Fruit fly (Drosophila melanogaster) whole organism, embryonic: Measurements from ENCODE around the gene CG42833.

Source experiments
- Asciz ChIP-seq: fragments of 200-800 bp; sonication (Bioruptor generic); optimal IDR thresholded peaks from 2 replicates; lab custom pipeline; 2017; ENCODE audit warnings: missing biosample characterization, mild to moderate bottlenecking, missing genetic modification characterization, missing genetic modification reagents
- C15 ChIP-seq: fragments of 200-800 bp; sonication (Bioruptor generic); IDR thresholded peaks from 3 replicates; pipeline ENCODE4 v1.3.6; 2022; ENCODE audit warnings: missing biosample characterization, missing genetic modification characterization
- CG10274 ChIP-seq: fragments of 200-800 bp; sonication (Bioruptor generic); optimal IDR thresholded peaks from 3 replicates; lab custom pipeline; 2017; ENCODE audit warnings: missing biosample characterization, mild to moderate bottlenecking, missing genetic modification characterization
- CG10654 ChIP-seq: fragments of 200-800 bp; sonication (Bioruptor generic); optimal IDR thresholded peaks from 2 replicates; lab custom pipeline; 2016; ENCODE audit warnings: missing biosample characterization, missing genetic modification characterization
- CG11247 ChIP-seq: fragments of 200-800 bp; sonication (Bioruptor generic); IDR thresholded peaks from 2 replicates; pipeline ENCODE4 v1.3.6; 2022; ENCODE audit warnings: missing biosample characterization, missing genetic modification characterization
- CG11696 ChIP-seq: fragments of 200-800 bp; sonication (Bioruptor generic); IDR thresholded peaks from 2 replicates; pipeline ENCODE4 v1.3.6; 2022; ENCODE audit warnings: missing biosample characterization, missing genetic modification characterization
- CG12219 ChIP-seq: fragments of 200-800 bp; sonication (Bioruptor generic); optimal IDR thresholded peaks from 3 replicates; lab custom pipeline; 2018; ENCODE audit warnings: missing biosample characterization, mild to moderate bottlenecking, missing genetic modification characterization
- CG12391 ChIP-seq: fragments of 200-800 bp; sonication (Bioruptor generic); optimal IDR thresholded peaks from 3 replicates; lab custom pipeline; 2018; ENCODE audit warnings: missing biosample characterization, mild to moderate bottlenecking, missing genetic modification characterization, moderate library complexity
- CG12942 ChIP-seq: fragments of 200-800 bp; sonication (Bioruptor generic); optimal IDR thresholded peaks from 3 replicates; lab custom pipeline; 2016; ENCODE audit warnings: missing biosample characterization, missing genetic modification characterization
- CG13894 ChIP-seq: fragments of 200-800 bp; sonication (Bioruptor generic); optimal IDR thresholded peaks from 3 replicates; lab custom pipeline; 2018; ENCODE audit warnings: missing biosample characterization, mild to moderate bottlenecking, missing genetic modification characterization, moderate library complexity
- CG15011 ChIP-seq: fragments of 200-800 bp; sonication (Bioruptor generic); optimal IDR thresholded peaks from 3 replicates; lab custom pipeline; 2018; ENCODE audit warnings: missing biosample characterization, mild to moderate bottlenecking, missing genetic modification characterization
- CG15514 ChIP-seq: fragments of 200-800 bp; sonication (Bioruptor generic); optimal IDR thresholded peaks from 3 replicates; lab custom pipeline; 2017; ENCODE audit warnings: missing biosample characterization, missing genetic modification characterization, mild to moderate bottlenecking, moderate library complexity, missing genetic modification reagents
- CG1647 ChIP-seq: fragments of 200-800 bp; sonication (Bioruptor generic); optimal IDR thresholded peaks from 3 replicates; lab custom pipeline; 2016; ENCODE audit warnings: missing biosample characterization, missing genetic modification characterization
- CG16779 ChIP-seq: fragments of 200-800 bp; sonication (Bioruptor generic); IDR thresholded peaks from 2 replicates; pipeline ENCODE4 v1.3.6; 2022; ENCODE audit warnings: missing biosample characterization, missing genetic modification characterization
- CG31365 ChIP-seq: fragments of 200-800 bp; sonication (Bioruptor generic); optimal IDR thresholded peaks from 2 replicates; lab custom pipeline; 2018; ENCODE audit warnings: missing biosample characterization, mild to moderate bottlenecking, missing genetic modification characterization
- CG6272 ChIP-seq: fragments of 200-800 bp; sonication (Bioruptor generic); IDR thresholded peaks from 2 replicates; pipeline ENCODE4 v1.3.6; 2022; ENCODE audit warnings: missing biosample characterization, missing genetic modification characterization
- CG7357 ChIP-seq: fragments of 200-800 bp; sonication (Bioruptor generic); IDR thresholded peaks from 3 replicates; pipeline ENCODE4 v1.3.6; 2022; ENCODE audit warnings: missing biosample characterization, missing genetic modification characterization
- CG8944 ChIP-seq: fragments of 200-800 bp; sonication (Bioruptor generic); optimal IDR thresholded peaks from 3 replicates; lab custom pipeline; 2016; ENCODE audit warnings: missing biosample characterization, missing genetic modification characterization
- CHES-1-like ChIP-seq: fragments of 200-800 bp; sonication (Bioruptor generic); optimal IDR thresholded peaks from 2 replicates; lab custom pipeline; 2016; ENCODE audit warnings: missing biosample characterization, missing genetic modification characterization
- Camta ChIP-seq: fragments of 200-800 bp; sonication (Bioruptor generic); optimal IDR thresholded peaks from 2 replicates; lab custom pipeline; 2016; ENCODE audit warnings: missing biosample characterization, missing genetic modification characterization
- Dad ChIP-seq: fragments of 200-800 bp; sonication (Bioruptor generic); optimal IDR thresholded peaks from 3 replicates; lab custom pipeline; 2016; ENCODE audit warnings: missing biosample characterization, missing genetic modification characterization
- E2f1 ChIP-seq: fragments of 200-800 bp; sonication (Bioruptor generic); IDR thresholded peaks from 2 replicates; pipeline ENCODE4 v1.3.6; 2022; ENCODE audit warnings: missing biosample characterization, missing genetic modification characterization
- ERR ChIP-seq: fragments of 200-800 bp; sonication (Bioruptor generic); optimal IDR thresholded peaks from 2 replicates; lab custom pipeline; 2016; ENCODE audit warnings: missing biosample characterization, missing genetic modification characterization
- Gug ChIP-seq: fragments of 200-800 bp; sonication (Bioruptor generic); IDR thresholded peaks from 4 replicates; pipeline ENCODE4 v1.3.6; 2022; ENCODE audit warnings: missing biosample characterization, missing genetic modification characterization
- Hand ChIP-seq: fragments of 200-800 bp; sonication (Bioruptor generic); optimal IDR thresholded peaks from 2 replicates; lab custom pipeline; 2017; ENCODE audit warnings: mild to moderate bottlenecking, missing biosample characterization, missing genetic modification reagents, missing genetic modification characterization
- Hey ChIP-seq: fragments of 200-800 bp; sonication (Bioruptor generic); optimal IDR thresholded peaks from 3 replicates; lab custom pipeline; 2018; ENCODE audit warnings: missing biosample characterization, mild to moderate bottlenecking, missing genetic modification characterization
- Hmx ChIP-seq: fragments of 200-800 bp; sonication (Bioruptor generic); optimal IDR thresholded peaks from 2 replicates; lab custom pipeline; 2016; ENCODE audit warnings: missing biosample characterization, missing genetic modification characterization
- Lim3 ChIP-seq: fragments of 200-800 bp; sonication (Bioruptor generic); IDR thresholded peaks from 2 replicates; pipeline ENCODE4 v1.3.6; 2022; ENCODE audit warnings: missing biosample characterization, missing genetic modification characterization
- Stat92E ChIP-seq, 3 experiments: fragments of >200 bp in 2 of 3; fragments of 200-800 bp in 1 of 3; sonication (Bioruptor generic) in 1 of 3; optimal IDR thresholded peaks; 2 replicates each; lab custom pipeline; 2017 to 2019; ENCODE audit warnings: missing biosample characterization in 3 of 3, missing genetic modification characterization in 3 of 3, mild to moderate bottlenecking in 1 of 3, moderate library complexity in 1 of 3
- Vsx1 ChIP-seq: fragments of 200-800 bp; sonication (Bioruptor generic); optimal IDR thresholded peaks from 2 replicates; lab custom pipeline; 2017; ENCODE audit warnings: missing biosample characterization, mild to moderate bottlenecking, missing genetic modification characterization, missing genetic modification reagents
- bab2 ChIP-seq: fragments of 200-800 bp; sonication (Bioruptor generic); optimal IDR thresholded peaks from 2 replicates; lab custom pipeline; 2016; ENCODE audit warnings: missing biosample characterization, missing genetic modification characterization
- br ChIP-seq: fragments of >200 bp; optimal IDR thresholded peaks from 2 replicates; lab custom pipeline; 2017
- btn ChIP-seq: fragments of 200-800 bp; sonication (Bioruptor generic); optimal IDR thresholded peaks from 2 replicates; lab custom pipeline; 2016; ENCODE audit warnings: missing biosample characterization, missing genetic modification characterization
- caup ChIP-seq: fragments of 200-800 bp; sonication (Bioruptor generic); optimal IDR thresholded peaks from 3 replicates; lab custom pipeline; 2017; ENCODE audit warnings: missing biosample characterization, mild to moderate bottlenecking, missing genetic modification characterization, moderate library complexity; ENCODE audit not compliant: severe bottlenecking
- cg ChIP-seq: fragments of 200-800 bp; sonication (Bioruptor generic); optimal IDR thresholded peaks from 3 replicates; lab custom pipeline; 2019; ENCODE audit warnings: missing biosample characterization, mild to moderate bottlenecking, missing genetic modification characterization, moderate library complexity
- exex ChIP-seq: fragments of 200-800 bp; sonication (Bioruptor generic); optimal IDR thresholded peaks from 4 replicates; lab custom pipeline; 2018; ENCODE audit warnings: missing biosample characterization, mild to moderate bottlenecking, missing genetic modification characterization, moderate library complexity
- gfzf ChIP-seq: fragments of 200-800 bp; sonication (Bioruptor generic); optimal IDR thresholded peaks from 2 replicates; lab custom pipeline; 2016; ENCODE audit warnings: missing biosample characterization, mild to moderate bottlenecking, missing genetic modification characterization, moderate library complexity
- kni ChIP-seq: fragments of 200-800 bp; sonication (Bioruptor generic); optimal IDR thresholded peaks from 3 replicates; lab custom pipeline; 2017; ENCODE audit warnings: mild to moderate bottlenecking, missing biosample characterization, missing genetic modification reagents, missing genetic modification characterization
- maf-S ChIP-seq: fragments of 200-800 bp; sonication (Bioruptor generic); optimal IDR thresholded peaks from 2 replicates; lab custom pipeline; 2016; ENCODE audit warnings: missing biosample characterization, missing genetic modification characterization
- mirr ChIP-seq: fragments of 200-800 bp; sonication (Bioruptor generic); optimal IDR thresholded peaks from 3 replicates; lab custom pipeline; 2018; ENCODE audit warnings: missing biosample characterization, mild to moderate bottlenecking, missing genetic modification characterization
- oc ChIP-seq: fragments of 200-800 bp; sonication (Bioruptor generic); optimal IDR thresholded peaks from 2 replicates; lab custom pipeline; 2018; ENCODE audit warnings: missing biosample characterization, mild to moderate bottlenecking, missing genetic modification characterization, moderate library complexity
- odd ChIP-seq: fragments of 200-800 bp; sonication (Bioruptor generic); optimal IDR thresholded peaks from 2 replicates; lab custom pipeline; 2017; ENCODE audit warnings: missing biosample characterization, mild to moderate bottlenecking, missing genetic modification characterization
- onecut ChIP-seq: fragments of 200-800 bp; sonication (Bioruptor generic); IDR thresholded peaks from 2 replicates; pipeline ENCODE4 v1.3.6; 2022; ENCODE audit warnings: missing biosample characterization, missing genetic modification characterization
- peb ChIP-seq: fragments of 200-800 bp; sonication (Bioruptor generic); IDR thresholded peaks from 2 replicates; pipeline ENCODE4 v1.3.6; 2022; ENCODE audit warnings: missing biosample characterization, missing genetic modification characterization
- run ChIP-seq: fragments of 200-800 bp; sonication (Bioruptor generic); optimal IDR thresholded peaks from 3 replicates; lab custom pipeline; 2018; ENCODE audit warnings: missing biosample characterization, mild to moderate bottlenecking, missing genetic modification characterization
- scrt ChIP-seq: fragments of 200-800 bp; sonication (Bioruptor generic); optimal IDR thresholded peaks from 2 replicates; lab custom pipeline; 2018; ENCODE audit warnings: missing biosample characterization, mild to moderate bottlenecking, missing genetic modification characterization, moderate library complexity
- seq ChIP-seq: fragments of 200-800 bp; sonication (Bioruptor generic); IDR thresholded peaks from 2 replicates; pipeline ENCODE4 v1.3.6; 2022; ENCODE audit warnings: missing biosample characterization, missing genetic modification characterization
- tx ChIP-seq: fragments of 200-800 bp; sonication (Bioruptor generic); optimal IDR thresholded peaks from 2 replicates; lab custom pipeline; 2016; ENCODE audit warnings: missing biosample characterization, missing genetic modification characterization
- z ChIP-seq: fragments of 200-800 bp; sonication (Bioruptor generic); IDR thresholded peaks from 3 replicates; pipeline ENCODE4 v1.3.6; 2022; ENCODE audit warnings: missing biosample characterization, missing genetic modification characterization
- zen ChIP-seq: fragments of 200-800 bp; sonication (Bioruptor generic); optimal IDR thresholded peaks from 3 replicates; lab custom pipeline; 2018; ENCODE audit warnings: missing biosample characterization, mild to moderate bottlenecking, missing genetic modification characterization, moderate library complexity

The CG42833 gene

DNA sequence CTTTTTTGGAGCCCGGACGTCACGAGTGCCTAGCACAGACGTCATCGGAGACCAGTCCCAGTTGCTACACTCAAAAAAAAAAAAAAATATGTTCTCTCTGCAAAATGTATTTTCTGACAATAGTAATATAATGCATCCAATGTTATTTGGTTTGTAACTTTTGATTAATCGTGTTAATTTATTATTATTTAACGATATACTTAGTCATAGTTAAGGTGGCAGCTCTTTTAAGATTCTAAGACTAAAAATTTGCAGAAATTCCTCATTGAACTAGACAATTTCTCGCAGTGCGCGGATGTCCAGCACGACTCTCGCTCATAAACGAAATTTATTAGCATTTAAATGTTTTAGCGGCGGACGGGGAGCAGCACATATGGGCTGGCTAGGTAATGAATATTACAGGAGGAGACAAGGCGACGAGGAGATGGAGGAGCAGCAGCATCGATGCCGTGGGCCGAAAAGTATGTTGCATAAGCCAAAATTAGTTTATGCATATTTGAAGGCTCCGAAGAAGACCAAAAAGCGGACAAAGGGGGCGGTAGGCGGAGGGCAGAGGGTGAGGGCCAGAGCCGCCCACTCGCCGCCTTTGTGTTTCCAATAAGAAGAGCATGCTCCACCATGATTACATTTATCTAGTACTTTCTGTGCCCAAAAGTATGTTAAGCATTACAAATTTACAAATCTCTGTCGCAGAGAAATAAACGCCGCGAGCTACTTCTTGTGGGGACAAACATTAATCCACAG, 16.4 kb upstream of the CG42833 start (continued):
- TF ChIP-seq peb (no peak), Dad (GFP tag; lab: Kevin White, UChicago) (no peak), z (GFP tag; lab: Robert Waterston, UW) (no peak), run (tag; lab: Kevin White, UChicago) (no peak), br (lab: Kevin White, UChicago) (no peak), Lim3 (GFP tag; lab: Robert Waterston, UW) (no peak), CHES-1-like (GFP tag; lab: Kevin White, UChicago) (no peak), CG15514 (GFP tag; lab: Kevin White, UChicago) (peak; percentile 21), CG13894 (tag; lab: Kevin White, UChicago) (no peak), tx (GFP tag; lab: Kevin White, UChicago) (no peak), exex (no peak), oc (tag; lab: Kevin White, UChicago) (no peak), mirr (no peak), onecut (GFP tag; lab: Robert Waterston, UW) (no peak), CG16779 (GFP tag; lab: Robert Waterston, UW) (no peak), CG12942 (GFP tag; lab: Kevin White, UChicago) (peak; percentile 14), scrt (GFP tag; lab: Kevin White, UChicago) (peak; percentile 14), CG6272 (no peak), Hand (GFP tag; lab: Kevin White, UChicago) (peak; percentile 32), kni (GFP tag; lab: Kevin White, UChicago) (no peak), CG11696 (GFP tag; lab: Robert Waterston, UW) (no peak), gfzf (no peak), zen (tag; lab: Kevin White, UChicago) (peak; percentile 20), CG10654 (peak; percentile 50), seq (GFP tag; lab: Robert Waterston, UW) (peak; percentile 56; the same call in 1 of the 2 replicates), Hey (tag; lab: Kevin White, UChicago) (no peak), caup (GFP tag; lab: Kevin White, UChicago) (peak; percentile 27), CG12219 (GFP tag; lab: Kevin White, UChicago) (no peak), Asciz (no peak), Gug (peak; percentile 33; the same call in 2 of the 4 replicates), odd (GFP tag; lab: Kevin White, UChicago) (no peak), CG12391 (peak; percentile 60), E2f1 (peak; percentile 44; the same call in 1 of the 2 replicates), CG31365 (tag; lab: Kevin White, UChicago) (no peak), maf-S (no peak), CG7357 (GFP tag; lab: Robert Waterston, UW) (no peak), bab2 (GFP tag; lab: Kevin White, UChicago) (no peak), CG11247 (no peak), CG15011 (GFP tag; lab: Kevin White, UChicago) (peak; percentile 6), CG10274 (GFP tag; lab: Kevin White, UChicago) (no peak), Hmx (GFP tag; lab: Kevin White, UChicago) (peak; percentile 3), Stat92E (GFP tag; optimal IDR thresholded peaks at IDR 0.05; lab: Kevin White, UChicago) (no peak), C15 (no peak), Camta (peak; percentile 24), CG8944 (no peak), ERR (no peak), Vsx1 (GFP tag; lab: Kevin White, UChicago) (no peak), CG1647 (GFP tag; lab: Kevin White, UChicago) (peak; percentile 47), btn (no peak), cg (GFP tag; lab: Kevin White, UChicago) (no peak)
